Worm (Caenorhabditis elegans): ENCODE data around the gene C07A12.2.

Gene C07A12.2

ce11 chrX:4523887-4524350 is 20.7 kb upstream of the C07A12.2 start, which contains the start of gene pdi-2 (continued):
- TF ChIP-seq ceh-32 (tag; optimal IDR thresholded peaks at IDR 0.05; ENCODE audit: poor library complexity) (no peak), hmg-1.1 (GFP tag; IDR thresholded peaks at IDR 0.05) (peak; percentile 86), attf-4 (tag; optimal IDR thresholded peaks at IDR 0.05) (no peak), dmd-8 (GFP tag; IDR thresholded peaks at IDR 0.05) (0 out of 2 replicates have a peak, but pooled peaks have one; percentile 29), egl-43 (GFP tag; IDR thresholded peaks at IDR 0.05) (peak; percentile 82), set-16 (GFP tag; IDR thresholded peaks at IDR 0.05) (peak; percentile 98), Y48G9A.11 (GFP tag; IDR thresholded peaks at IDR 0.05) (no peak), lin-15B (tag; optimal IDR thresholded peaks at IDR 0.05) (no peak), hlh-11 (tag; optimal IDR thresholded peaks at IDR 0.05) (peak; percentile 94), nhr-76 (tag; optimal IDR thresholded peaks at IDR 0.05) (no peak), mes-2 (tag; optimal IDR thresholded peaks at IDR 0.05; ENCODE audit: poor library complexity, severe bottlenecking) (peak; percentile 48), sdz-12 (GFP tag; optimal IDR thresholded peaks at IDR 0.05) (peak; percentile 27), nhr-48 (tag; optimal IDR thresholded peaks at IDR 0.05) (peak; percentile 32), ctbp-1 (GFP tag; IDR thresholded peaks at IDR 0.05) (peak; percentile 90), ceh-44 (GFP tag; IDR thresholded peaks at IDR 0.05) (no peak), nhr-6 (tag; optimal IDR thresholded peaks at IDR 0.05) (peak; percentile 49), lim-7 (GFP tag; IDR thresholded peaks at IDR 0.05) (no peak), fkh-10 (GFP tag; optimal IDR thresholded peaks at IDR 0.05) (peak; percentile 52), nhr-41 (GFP tag; IDR thresholded peaks at IDR 0.05) (peak; percentile 22; the same call in 1 of the 2 replicates), ceh-28 (tag; optimal IDR thresholded peaks at IDR 0.05) (no peak), lin-1 (GFP tag; IDR thresholded peaks at IDR 0.05) (peak; percentile 70; the same call in 1 of the 2 replicates), aha-1 (tag) (peak; percentile 100), lin-38 (GFP tag; IDR thresholded peaks at IDR 0.05) (peak; percentile 43), daf-16 (GFP tag; optimal IDR thresholded peaks at IDR 0.05) (no peak), daf-16 (tag; optimal IDR thresholded peaks at IDR 0.05) (peak; percentile 62), Y75B8A.6 (GFP tag; IDR thresholded peaks at IDR 0.05) (0 out of 2 replicates have a peak, but pooled peaks have one; percentile 25), F26F4.8 (GFP tag; conservative IDR thresholded peaks at IDR 0.05) (no peak), nhr-42 (GFP tag; IDR thresholded peaks at IDR 0.05) (no peak), egl-27 (tag; optimal IDR thresholded peaks at IDR 0.05) (no peak), pqm-1 (tag; optimal IDR thresholded peaks at IDR 0.05) (peak; percentile 23), dmd-6 (GFP tag; IDR thresholded peaks at IDR 0.05) (peak; percentile 77), Y105C5A.15 (GFP tag; IDR thresholded peaks at IDR 0.05) (no peak), nhr-237 (tag; optimal IDR thresholded peaks at IDR 0.05) (no peak), zip-11 (GFP tag; IDR thresholded peaks at IDR 0.05) (no peak), madf-9 (GFP tag; conservative IDR thresholded peaks at IDR 0.05) (peak; percentile 42; the same call in 1 of the 2 replicates), pha-4 (GFP tag; IDR thresholded peaks at IDR 0.05) (peak; percentile 76), pha-4 (tag; optimal IDR thresholded peaks at IDR 0.05) (no peak), ama-1 (optimal IDR thresholded peaks at IDR 0.05) (peak; percentile 76), ceh-62 (tag; optimal IDR thresholded peaks at IDR 0.05) (no peak), tra-1 (GFP tag; IDR thresholded peaks at IDR 0.05) (peak; percentile 59; the same call in 1 of the 2 replicates), dmd-9 (GFP tag; IDR thresholded peaks at IDR 0.05) (no peak; the same call in 1 of the 2 replicates), nhr-28 (tag; optimal IDR thresholded peaks at IDR 0.05) (peak; percentile 65), mdt-29 (GFP tag; IDR thresholded peaks at IDR 0.05) (no peak), spr-3 (GFP tag; optimal IDR thresholded peaks at IDR 0.05) (peak; percentile 91), ZK546.5 (tag; optimal IDR thresholded peaks at IDR 0.05) (no peak), skn-1 (tag; optimal IDR thresholded peaks at IDR 0.05) (no peak), nhr-102 (tag; optimal IDR thresholded peaks at IDR 0.05) (peak; percentile 13), nhr-111 (GFP tag; optimal IDR thresholded peaks at IDR 0.05) (peak; percentile 49), nhr-25 (tag; optimal IDR thresholded peaks at IDR 0.05; ENCODE audit: borderline replicate concordance, insufficient read depth) (peak; percentile 76), F10B5.3 (tag; optimal IDR thresholded peaks at IDR 0.05) (no peak), madf-5 (GFP tag; IDR thresholded peaks at IDR 0.05) (0 out of 4 replicates have a peak, but pooled peaks of 1 of the 2 experiments have one; percentile 15)
